Worm (Caenorhabditis elegans): Measurements from ENCODE around the gene pgp-11.

ce11 chrII:7948278-7948677, 55.8 kb downstream of the pgp-11 start:
- TF ChIP-seq T22C8.4 (GFP tag; IDR thresholded peaks at IDR 0.05) (no peak), ztf-23 (GFP tag; IDR thresholded peaks at IDR 0.05) (no peak), ref-1 (GFP tag; conservative IDR thresholded peaks at IDR 0.05) (no peak), klf-2 (GFP tag; conservative IDR thresholded peaks at IDR 0.05) (no peak)

Measured in whole organism, midembryonic.